Worm (Caenorhabditis elegans) whole organism, dauer: ENCODE measurements around the gene nhr-34.

ENCODE experiments used
- unc-62 ChIP-seq: sonication (generic microtip); optimal IDR thresholded peaks from 2 replicates; lab custom pipeline; 2017; ENCODE audit warnings: missing biosample characterization, missing genetic modification reagents, missing genetic modification characterization

nhr-34 gene

DNA sequence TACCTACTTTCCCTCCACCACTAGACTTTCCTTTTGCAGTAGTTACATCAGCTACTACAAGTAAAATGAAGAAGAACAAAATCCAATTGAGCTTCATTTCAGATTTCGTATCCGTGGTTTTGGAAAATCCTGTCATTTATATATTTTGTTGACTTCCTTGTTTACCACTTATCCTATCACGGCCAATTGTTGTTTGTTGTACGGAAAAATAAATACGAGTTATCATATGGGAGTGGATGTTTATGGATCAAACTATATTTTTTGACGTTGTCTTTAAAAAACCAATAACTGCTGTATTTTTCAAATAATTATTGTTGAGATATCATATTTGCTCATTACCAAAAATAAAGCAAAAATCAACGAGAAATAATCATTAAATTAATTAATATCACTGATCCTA lies 52.2 kb downstream of the nhr-34 start, which contains the start of gene W09C2.9:
W09C2.9 (minus strand) TSS at position 101 of the 400 bp plus-strand sequence.
- no peak for TF ChIP-seq unc-62 (GFP tag; lab: Kevin White, UChicago)

DNA sequence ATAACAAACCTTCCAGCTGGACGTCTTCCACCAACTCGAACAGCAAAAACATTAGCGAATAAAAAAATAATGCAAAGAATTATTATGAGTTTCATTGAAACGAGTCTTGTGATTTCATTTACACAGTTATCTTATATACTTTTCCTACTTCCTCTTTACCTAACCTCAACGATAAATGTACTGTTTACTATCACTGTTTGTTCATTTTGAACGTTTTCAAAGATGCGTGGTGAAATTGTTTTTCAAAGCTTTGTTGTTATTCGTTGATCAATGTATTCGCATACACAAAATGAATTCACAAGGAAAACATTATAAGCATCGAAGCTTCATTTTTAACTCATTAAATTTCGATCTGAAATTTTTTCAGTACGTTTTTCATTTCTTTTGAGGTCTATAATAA lies 53.2 kb downstream of the nhr-34 start, which contains the start of gene W09C2.7:
W09C2.7 (minus strand) TSS at position 101 of the 400 bp plus-strand sequence.
- no peak for TF ChIP-seq unc-62 (GFP tag; lab: Kevin White, UChicago)

DNA sequence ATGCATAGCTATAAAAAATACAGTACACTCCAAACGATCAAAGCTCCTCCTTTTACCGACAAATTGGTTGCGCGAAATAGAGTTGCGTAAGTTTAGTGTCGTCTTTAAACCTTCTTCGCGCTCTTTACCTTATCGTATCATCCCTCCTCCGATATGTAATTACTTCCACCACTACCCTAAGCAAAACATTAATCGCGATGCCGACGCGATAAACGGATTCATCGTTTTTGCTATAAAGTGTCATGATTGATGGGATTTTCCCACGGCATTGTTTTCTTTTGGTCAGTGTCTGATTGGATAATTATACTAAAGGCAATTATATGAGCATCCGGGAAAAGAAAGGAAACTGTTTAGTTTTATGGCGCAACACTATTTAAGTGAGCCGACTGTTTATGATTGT lies 56.6 kb downstream of the nhr-34 start:
- TF ChIP-seq unc-62 (GFP tag; lab: Kevin White, UChicago) = no peak

DNA sequence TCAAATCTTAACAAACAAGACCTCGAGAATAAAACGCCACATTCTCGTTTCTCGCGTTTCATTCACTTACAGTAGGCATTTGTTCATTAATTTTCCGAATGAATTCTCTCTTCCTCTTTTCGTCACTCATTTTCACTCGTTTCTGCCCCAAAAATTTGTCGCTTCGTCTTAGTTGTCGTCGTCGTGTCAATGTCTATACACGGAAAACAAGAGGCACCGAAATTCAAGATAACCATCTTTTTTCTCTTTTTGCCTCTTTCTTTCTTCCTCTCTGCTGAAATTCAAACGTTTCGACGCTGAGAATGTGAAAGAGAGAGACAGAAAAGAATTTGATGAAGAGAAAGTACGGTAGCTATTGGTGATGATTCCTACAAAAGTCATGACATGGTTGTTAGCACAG lies 57.5 kb downstream of the nhr-34 start:
- TF ChIP-seq unc-62 (GFP tag; lab: Kevin White, UChicago) = no peak

DNA sequence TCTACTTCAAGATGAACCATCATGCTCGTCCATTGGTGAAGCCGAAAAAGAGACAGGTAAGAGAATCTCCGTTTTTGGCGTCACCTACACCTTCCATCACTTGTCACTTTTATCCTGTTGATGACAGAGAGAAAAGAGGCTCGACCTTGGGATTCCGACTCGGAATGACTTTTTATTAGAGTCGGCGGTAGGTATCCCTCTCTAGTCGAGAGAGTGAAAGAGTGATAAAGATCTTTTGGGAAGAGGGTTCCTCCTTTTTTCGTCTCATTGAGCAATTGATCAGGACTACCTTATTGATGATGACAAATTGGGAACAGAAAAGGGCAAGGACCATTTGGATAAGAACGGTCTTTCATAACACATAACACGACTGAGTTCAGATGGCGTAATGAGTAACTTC lies 58.1 kb downstream of the nhr-34 start:
- no peak for TF ChIP-seq unc-62 (GFP tag; lab: Kevin White, UChicago)

DNA sequence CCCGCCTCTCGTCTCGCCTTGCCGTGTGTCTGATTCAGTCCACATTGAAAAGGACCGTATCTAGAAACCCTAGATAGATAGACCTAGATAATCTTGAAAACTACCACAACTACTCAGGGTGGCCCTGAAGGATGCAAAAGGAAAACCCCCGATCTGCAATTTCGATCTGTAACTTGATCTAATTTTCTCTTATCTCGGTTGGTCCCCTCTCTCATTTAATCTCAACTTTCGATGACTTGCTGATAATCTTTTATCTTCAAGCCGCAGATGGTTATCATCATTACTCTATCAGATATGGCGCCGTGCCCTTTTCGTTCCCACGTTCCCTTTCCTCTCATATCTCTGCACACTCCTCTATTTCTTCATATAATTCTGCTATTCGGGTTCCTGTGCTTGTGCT lies 60.0 kb downstream of the nhr-34 start:
- no peak for TF ChIP-seq unc-62 (GFP tag; lab: Kevin White, UChicago)

DNA sequence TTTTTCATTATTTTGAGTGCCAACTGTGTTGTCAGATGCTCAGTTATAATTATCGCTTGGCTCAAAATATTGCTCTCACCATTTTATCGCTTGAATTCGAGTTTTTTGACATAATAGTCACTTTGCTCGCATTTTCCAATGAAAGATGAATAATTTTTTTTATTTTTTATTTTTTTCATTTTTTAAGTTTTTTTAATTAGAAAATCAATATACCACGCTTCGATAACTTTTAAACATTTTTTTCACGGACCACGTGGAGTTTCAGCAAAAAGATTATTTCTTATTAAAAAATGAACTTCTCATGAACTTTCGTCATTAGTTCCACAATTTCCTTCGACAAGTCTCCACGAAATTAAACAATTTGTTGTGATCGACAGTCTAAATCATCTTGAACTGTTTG lies 60.8 kb downstream of the nhr-34 start, which contains the start of gene elt-1:
elt-1 (plus strand) TSS at position 301 of the 400 bp plus-strand sequence.
- TF ChIP-seq unc-62 (GFP tag; lab: Kevin White, UChicago) = no peak
